Worm (Caenorhabditis elegans) whole organism, L4 larva: Measurements from ENCODE around the gene msp-40.

Experiments
- F37D6.2 ChIP-seq: sonication (generic microtip); optimal IDR thresholded peaks from 2 replicates; lab custom pipeline; 2016; ENCODE audit warnings: mild to moderate bottlenecking, missing genetic modification characterization, missing compliant biosample characterization
- R02D3.7 ChIP-seq: fragments of 150-350 bp; sonication (generic microtip); optimal IDR thresholded peaks from 3 replicates; lab custom pipeline; 2014; ENCODE audit warnings: missing biosample characterization, missing genetic modification characterization
- T20F7.1 ChIP-seq: fragments of 200-800 bp; sonication (Bioruptor generic); optimal IDR thresholded peaks from 2 replicates; lab custom pipeline; 2018; ENCODE audit warnings: mild to moderate bottlenecking, missing genetic modification characterization, missing compliant biosample characterization
- Y5F2A.4 ChIP-seq: fragments of 200-800 bp; sonication (Bioruptor generic); optimal IDR thresholded peaks from 2 replicates; lab custom pipeline; 2018; ENCODE audit warnings: mild to moderate bottlenecking, missing genetic modification characterization, missing compliant biosample characterization
- ZK337.2 ChIP-seq: fragments of 200-800 bp; sonication (Bioruptor generic); IDR thresholded peaks from 2 replicates; pipeline ENCODE4 v1.3.6; 2022; ENCODE audit warnings: missing genetic modification reagents, missing genetic modification characterization, missing compliant biosample characterization
- ZK546.5 ChIP-seq, 2 experiments: sonication (generic microtip); optimal IDR thresholded peaks; 2 replicates each; lab custom pipeline; 2017; ENCODE audit warnings: missing biosample characterization in 2 of 2, missing genetic modification characterization in 2 of 2
- aha-1 ChIP-seq: fragments of 150-350 bp; peaks from one replicate; lab custom pipeline; 2014; ENCODE audit warnings: missing biosample characterization, missing genetic modification characterization
- ceh-20 ChIP-seq: fragments of 200-800 bp; sonication (Bioruptor generic); IDR thresholded peaks from 2 replicates; pipeline ENCODE4 v1.3.6; 2022; ENCODE audit warnings: missing genetic modification reagents, missing genetic modification characterization, missing compliant biosample characterization
- ceh-32 ChIP-seq: sonication (generic microtip); optimal IDR thresholded peaks from 2 replicates; lab custom pipeline; 2016; ENCODE audit warnings: mild to moderate bottlenecking, missing genetic modification characterization, missing compliant biosample characterization; ENCODE audit not compliant: poor library complexity
- ceh-62 ChIP-seq: sonication (generic microtip); optimal IDR thresholded peaks from 2 replicates; lab custom pipeline; 2017; ENCODE audit warnings: missing biosample characterization, missing genetic modification characterization
- ceh-82 ChIP-seq: sonication (generic microtip); optimal IDR thresholded peaks from 2 replicates; lab custom pipeline; 2017; ENCODE audit warnings: missing biosample characterization, missing genetic modification characterization
- ctbp-1 ChIP-seq: fragments of 200-800 bp; sonication (Bioruptor generic); IDR thresholded peaks from 2 replicates; pipeline ENCODE4 v1.3.6; 2022; ENCODE audit warnings: missing genetic modification reagents, missing genetic modification characterization, missing compliant biosample characterization
- daf-16 ChIP-seq, 3 experiments: sonication (generic microtip); optimal IDR thresholded peaks; 2 replicates each; lab custom pipeline; 2016 to 2017; ENCODE audit warnings: missing genetic modification characterization in 3 of 3, missing genetic modification reagents in 3 of 3, mild to moderate bottlenecking in 2 of 3, missing compliant biosample characterization in 2 of 3, missing biosample characterization in 1 of 3, moderate library complexity in 1 of 3
- daf-19 ChIP-seq: fragments of 200-800 bp; sonication (Bioruptor generic); conservative IDR thresholded peaks from 2 replicates; pipeline ENCODE4 v1.3.6; 2022; ENCODE audit warnings: missing genetic modification characterization, missing compliant biosample characterization
- daf-8 ChIP-seq: fragments of 200-800 bp; sonication (Bioruptor generic); IDR thresholded peaks from 2 replicates; pipeline ENCODE4 v1.3.6; 2022; ENCODE audit warnings: missing genetic modification characterization, missing compliant biosample characterization
- dmd-8 ChIP-seq: fragments of 200-800 bp; sonication (Bioruptor generic); IDR thresholded peaks from 2 replicates; pipeline ENCODE4 v1.3.6; 2022; ENCODE audit warnings: missing genetic modification characterization, missing compliant biosample characterization
- dmd-9 ChIP-seq: fragments of 200-800 bp; sonication (Bioruptor generic); IDR thresholded peaks from 2 replicates; pipeline ENCODE4 v1.3.6; 2022; ENCODE audit warnings: missing genetic modification reagents, missing genetic modification characterization, missing compliant biosample characterization
- dve-1 ChIP-seq: sonication (generic microtip); optimal IDR thresholded peaks from 2 replicates; lab custom pipeline; 2017; ENCODE audit warnings: antibody characterized with exemption, mild to moderate bottlenecking, missing genetic modification characterization, missing compliant biosample characterization; ENCODE audit not compliant: insufficient read depth
- egl-43 ChIP-seq: fragments of 200-800 bp; sonication (Bioruptor generic); IDR thresholded peaks from 2 replicates; pipeline ENCODE4 v1.3.6; 2022; ENCODE audit warnings: missing genetic modification reagents, missing genetic modification characterization, missing compliant biosample characterization
- fos-1 ChIP-seq: fragments of 150-350 bp; optimal IDR thresholded peaks from 2 replicates; lab custom pipeline; 2014; ENCODE audit warnings: missing biosample characterization, missing genetic modification characterization
- gei-8 ChIP-seq: fragments of 200-800 bp; sonication (Bioruptor generic); optimal IDR thresholded peaks from 2 replicates; lab custom pipeline; 2018; ENCODE audit warnings: mild to moderate bottlenecking, missing genetic modification characterization, missing compliant biosample characterization
- hif-1 ChIP-seq, 2 experiments: sonication (generic microtip); optimal IDR thresholded peaks; 2 replicates each; lab custom pipeline; 2016 to 2017; ENCODE audit warnings: missing compliant biosample characterization in 2 of 2, missing genetic modification characterization in 2 of 2, missing genetic modification reagents in 2 of 2, missing genotype in 2 of 2, mild to moderate bottlenecking in 1 of 2
- lin-13 ChIP-seq: fragments of 150-350 bp; optimal IDR thresholded peaks from 2 replicates; lab custom pipeline; 2014; ENCODE audit warnings: missing biosample characterization, missing genetic modification reagents, missing genetic modification characterization
- lin-15B ChIP-seq: fragments of 150-350 bp; sonication (generic microtip); optimal IDR thresholded peaks from 3 replicates; lab custom pipeline; 2014; ENCODE audit warnings: missing biosample characterization, missing genetic modification characterization
- lin-38 ChIP-seq: fragments of 200-800 bp; sonication (Bioruptor generic); IDR thresholded peaks from 2 replicates; pipeline ENCODE4 v1.3.6; 2022; ENCODE audit warnings: missing genetic modification reagents, missing genetic modification characterization, missing compliant biosample characterization
- lir-3 ChIP-seq: sonication (generic microtip); optimal IDR thresholded peaks from 2 replicates; lab custom pipeline; 2016; ENCODE audit warnings: mild to moderate bottlenecking, missing genetic modification characterization, missing compliant biosample characterization
- lsy-2 ChIP-seq, 2 experiments: fragments of 150-350 bp in 1 of 2; sonication (generic microtip) in 1 of 2; optimal IDR thresholded peaks; 2 replicates each; lab custom pipeline; 2014 to 2017; ENCODE audit warnings: missing biosample characterization in 2 of 2, missing genetic modification characterization in 2 of 2
- mdt-29 ChIP-seq: fragments of 200-800 bp; sonication (Bioruptor generic); IDR thresholded peaks from 2 replicates; pipeline ENCODE4 v1.3.6; 2022; ENCODE audit warnings: missing genetic modification reagents, missing genetic modification characterization, missing compliant biosample characterization
- mes-2 ChIP-seq: sonication (generic microtip); optimal IDR thresholded peaks from 2 replicates; lab custom pipeline; 2016; ENCODE audit warnings: missing genotype, mild to moderate bottlenecking, missing genetic modification characterization, missing compliant biosample characterization; ENCODE audit not compliant: poor library complexity, severe bottlenecking
- mxl-2 ChIP-seq: fragments of 200-800 bp; sonication (Bioruptor generic); conservative IDR thresholded peaks from 2 replicates; pipeline ENCODE4 v1.3.6; 2022; ENCODE audit warnings: missing genetic modification reagents, missing genetic modification characterization, missing compliant biosample characterization
- mxl-3 ChIP-seq: fragments of 200-800 bp; sonication (Bioruptor generic); optimal IDR thresholded peaks from 2 replicates; lab custom pipeline; 2018; ENCODE audit warnings: mild to moderate bottlenecking, missing genetic modification characterization, missing compliant biosample characterization
- nhr-102 ChIP-seq: sonication (generic microtip); optimal IDR thresholded peaks from 2 replicates; lab custom pipeline; 2016; ENCODE audit warnings: mild to moderate bottlenecking, missing genetic modification characterization, moderate library complexity, missing compliant biosample characterization
- nhr-11 ChIP-seq: fragments of 150-350 bp; optimal IDR thresholded peaks from 2 replicates; lab custom pipeline; 2014; ENCODE audit warnings: missing biosample characterization, missing genetic modification characterization
- nhr-111 ChIP-seq: fragments of 200-800 bp; sonication (Bioruptor generic); optimal IDR thresholded peaks from 2 replicates; lab custom pipeline; 2018; ENCODE audit warnings: mild to moderate bottlenecking, missing genetic modification characterization, missing compliant biosample characterization
- nhr-25 ChIP-seq: sonication (generic microtip); optimal IDR thresholded peaks from 2 replicates; lab custom pipeline; 2017; ENCODE audit warnings: missing genetic modification characterization, mild to moderate bottlenecking, missing compliant biosample characterization, antibody characterized with exemption, moderate library complexity, borderline replicate concordance; ENCODE audit not compliant: insufficient read depth
- nhr-77 ChIP-seq: fragments of 150-350 bp; optimal IDR thresholded peaks from 2 replicates; lab custom pipeline; 2014; ENCODE audit warnings: missing biosample characterization, missing genetic modification characterization
- pha-4 ChIP-seq, 2 experiments: fragments of 150-350 bp in 1 of 2; fragments of 200-800 bp in 1 of 2; sonication (Bioruptor generic) in 1 of 2; IDR thresholded peaks in 1 of 2; optimal IDR thresholded peaks in 1 of 2; 2 replicates each; pipeline versions ENCODE4 v1.3.6 to Lab custom; 2014 to 2022; ENCODE audit warnings: missing genetic modification characterization in 2 of 2, missing genetic modification reagents in 2 of 2, missing biosample characterization in 1 of 2, missing compliant biosample characterization in 1 of 2
- php-3 ChIP-seq: fragments of 200-800 bp; sonication (Bioruptor generic); IDR thresholded peaks from 2 replicates; pipeline ENCODE4 v1.3.6; 2022; ENCODE audit warnings: missing genetic modification reagents, missing genetic modification characterization, missing compliant biosample characterization
- pqm-1 ChIP-seq: sonication (generic microtip); optimal IDR thresholded peaks from 2 replicates; lab custom pipeline; 2017; ENCODE audit warnings: missing biosample characterization, missing genetic modification characterization
- saeg-2 ChIP-seq: fragments of 200-800 bp; sonication (Bioruptor generic); IDR thresholded peaks from 2 replicates; pipeline ENCODE4 v1.3.6; 2022; ENCODE audit warnings: missing genetic modification reagents, missing genetic modification characterization, missing compliant biosample characterization
- set-16 ChIP-seq: fragments of 200-800 bp; sonication (Bioruptor generic); IDR thresholded peaks from 2 replicates; pipeline ENCODE4 v1.3.6; 2022; ENCODE audit warnings: missing genetic modification reagents, missing genetic modification characterization, missing compliant biosample characterization
- skn-1 ChIP-seq: fragments of 150-350 bp; optimal IDR thresholded peaks from 2 replicates; lab custom pipeline; 2014; ENCODE audit warnings: missing biosample characterization, missing genetic modification characterization
- snpc-4 ChIP-seq: fragments of 150-350 bp; optimal IDR thresholded peaks from 2 replicates; lab custom pipeline; 2014; ENCODE audit warnings: missing biosample characterization, missing genetic modification characterization
- spr-1 ChIP-seq: sonication (generic microtip); optimal IDR thresholded peaks from 2 replicates; lab custom pipeline; 2016; ENCODE audit warnings: mild to moderate bottlenecking, missing genetic modification characterization, missing compliant biosample characterization
- tra-1 ChIP-seq: fragments of 200-800 bp; sonication (Bioruptor generic); IDR thresholded peaks from 2 replicates; pipeline ENCODE4 v1.3.6; 2022; ENCODE audit warnings: missing genetic modification reagents, missing genetic modification characterization, missing compliant biosample characterization
- unc-130 ChIP-seq: sonication (generic microtip); optimal IDR thresholded peaks from 2 replicates; lab custom pipeline; 2016; ENCODE audit warnings: missing genetic modification reagents, missing genetic modification characterization, missing compliant biosample characterization
- vab-7 ChIP-seq: fragments of 200-800 bp; sonication (Bioruptor generic); IDR thresholded peaks from 2 replicates; pipeline ENCODE4 v1.3.6; 2022; ENCODE audit warnings: missing genetic modification reagents, missing genetic modification characterization, missing compliant biosample characterization
- zag-1 ChIP-seq: fragments of 150-350 bp; optimal IDR thresholded peaks from 2 replicates; lab custom pipeline; 2014; ENCODE audit warnings: missing biosample characterization, missing genetic modification characterization
- zfp-2 ChIP-seq: sonication (generic microtip); optimal IDR thresholded peaks from 2 replicates; lab custom pipeline; 2016; ENCODE audit warnings: mild to moderate bottlenecking, missing genetic modification characterization, missing compliant biosample characterization
- zip-11 ChIP-seq: fragments of 200-800 bp; sonication (Bioruptor generic); IDR thresholded peaks from 2 replicates; pipeline ENCODE4 v1.3.6; 2022; ENCODE audit warnings: missing genetic modification characterization, missing compliant biosample characterization
- ztf-7 ChIP-seq: fragments of 150-350 bp; optimal IDR thresholded peaks from 2 replicates; lab custom pipeline; 2014; ENCODE audit warnings: missing biosample characterization, missing genetic modification characterization

Gene msp-40

DNA sequence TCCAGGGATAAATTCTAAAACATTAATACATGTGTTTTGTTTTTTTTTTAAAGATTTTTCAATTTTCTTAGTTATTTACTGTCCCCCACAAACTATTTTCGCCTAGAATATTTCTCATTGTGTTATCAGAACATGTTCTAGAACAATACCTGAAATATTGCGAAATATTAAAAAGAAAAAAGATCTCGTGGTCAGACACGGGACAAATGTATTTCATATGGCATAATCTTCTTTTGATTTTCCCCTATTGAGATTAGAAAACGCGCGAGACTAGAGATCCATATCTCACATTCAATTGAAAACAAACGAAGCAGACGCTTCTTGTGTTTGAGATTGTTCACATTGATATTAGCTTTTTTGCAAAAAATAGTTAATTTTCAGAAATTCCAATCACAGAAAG is 30.9 kb downstream of the msp-40 start (continued):
- TF ChIP-seq vab-7 (no peak), ceh-20 (no peak), unc-130 (GFP tag; lab: Kevin White, UChicago) (no peak), tra-1 (no peak), nhr-77 (no peak), lsy-2 (tag; optimal IDR thresholded peaks at IDR 0.05; lab: Kevin White, UChicago) (peak in 1 of 2 experiments; percentile 59), lin-13 (GFP tag; lab: Kevin White, UChicago) (peak; percentile 19), ceh-32 (tag; lab: Kevin White, UChicago) (no peak), nhr-111 (GFP tag; lab: Kevin White, UChicago) (no peak), zip-11 (GFP tag; lab: Robert Waterston, UW) (no peak), saeg-2 (GFP tag; lab: Robert Waterston, UW) (no peak), php-3 (GFP tag; lab: Robert Waterston, UW) (no peak), lir-3 (tag; lab: Kevin White, UChicago) (no peak), dmd-9 (no peak), pha-4 (GFP tag; IDR thresholded peaks at IDR 0.05; lab: Robert Waterston, UW) (no peak), pha-4 (tag; optimal IDR thresholded peaks at IDR 0.05; lab: Kevin White, UChicago) (no peak), lin-38 (GFP tag; lab: Robert Waterston, UW) (no peak), lin-15B (tag; lab: Kevin White, UChicago) (no peak), pqm-1 (tag; lab: Kevin White, UChicago) (no peak), ceh-82 (tag; lab: Kevin White, UChicago) (no peak), dmd-8 (no peak), nhr-11 (tag; lab: Kevin White, UChicago) (peak; percentile 17), ztf-7 (tag; lab: Kevin White, UChicago) (no peak), hif-1 (tag; optimal IDR thresholded peaks at IDR 0.05; lab: Kevin White, UChicago) (no peak), zag-1 (tag; lab: Kevin White, UChicago) (no peak), ceh-62 (tag; lab: Kevin White, UChicago) (no peak), mxl-2 (GFP tag; lab: Robert Waterston, UW) (no peak), R02D3.7 (tag; lab: Kevin White, UChicago) (no peak), daf-8 (no peak), zfp-2 (tag; lab: Kevin White, UChicago) (no peak), set-16 (GFP tag; lab: Robert Waterston, UW) (no peak), fos-1 (tag; lab: Kevin White, UChicago) (no peak), gei-8 (GFP tag; lab: Kevin White, UChicago) (no peak), nhr-25 (tag; lab: Kevin White, UChicago) (no peak), egl-43 (GFP tag; lab: Robert Waterston, UW) (no peak), nhr-102 (no peak), ZK337.2 (GFP tag; lab: Robert Waterston, UW) (no peak), F37D6.2 (tag; lab: Kevin White, UChicago) (no peak), mes-2 (no peak), aha-1 (tag; lab: Kevin White, UChicago) (peak; percentile 13), mdt-29 (GFP tag; lab: Robert Waterston, UW) (0 out of 2 replicates have a peak, but pooled peaks have one; percentile 58), ZK546.5 (tag; optimal IDR thresholded peaks at IDR 0.05; lab: Kevin White, UChicago) (no peak), T20F7.1 (GFP tag; lab: Kevin White, UChicago) (peak; percentile 32), mxl-3 (no peak), daf-16 (GFP tag; optimal IDR thresholded peaks at IDR 0.05; lab: Kevin White, UChicago) (no peak), daf-16 (tag; optimal IDR thresholded peaks at IDR 0.05; lab: Kevin White, UChicago) (peak; percentile 2), spr-1 (no peak), snpc-4 (no peak), daf-19 (GFP tag; lab: Robert Waterston, UW) (no peak), ctbp-1 (no peak), Y5F2A.4 (GFP tag; lab: Kevin White, UChicago) (no peak), dve-1 (tag; lab: Kevin White, UChicago) (peak; percentile 48), skn-1 (tag; lab: Kevin White, UChicago) (no peak)
